Worm (Caenorhabditis elegans) whole organism, early embryonic: ENCODE measurements around the gene nhr-116.

Source experiments
- B0310.2 ChIP-seq: sonication (generic microtip); optimal IDR thresholded peaks from 2 replicates; lab custom pipeline; 2016; ENCODE audit warnings: mild to moderate bottlenecking, missing genetic modification characterization, missing compliant biosample characterization
- F13C5.2 ChIP-seq: sonication (generic microtip); optimal IDR thresholded peaks from 2 replicates; lab custom pipeline; 2017; ENCODE audit warnings: mild to moderate bottlenecking, missing genetic modification characterization, inconsistent platforms, missing compliant biosample characterization
- aly-1 ChIP-seq: sonication (generic microtip); optimal IDR thresholded peaks from 2 replicates; lab custom pipeline; 2016; ENCODE audit warnings: missing genetic modification characterization, missing compliant biosample characterization
- ama-1 ChIP-seq: fragments of 150-350 bp; optimal IDR thresholded peaks from 2 replicates; lab custom pipeline; 2014
- ceh-13 ChIP-seq: fragments of 200-800 bp; sonication (Bioruptor generic); optimal IDR thresholded peaks from 2 replicates; lab custom pipeline; 2018; ENCODE audit warnings: mild to moderate bottlenecking, missing genetic modification characterization, missing compliant biosample characterization
- flt-1 ChIP-seq: fragments of 200-800 bp; sonication (Bioruptor generic); IDR thresholded peaks from 2 replicates; pipeline ENCODE4 v1.3.6; 2022; ENCODE audit warnings: missing genetic modification characterization, missing compliant biosample characterization
- hmg-4 ChIP-seq: fragments of 200-800 bp; sonication (Bioruptor generic); optimal IDR thresholded peaks from 2 replicates; lab custom pipeline; 2018; ENCODE audit warnings: mild to moderate bottlenecking, missing genetic modification characterization, missing compliant biosample characterization
- pes-1 ChIP-seq: fragments of 200-800 bp; sonication (Bioruptor generic); IDR thresholded peaks from 2 replicates; pipeline ENCODE4 v1.3.6; 2022; ENCODE audit warnings: missing genetic modification reagents, missing genetic modification characterization, missing compliant biosample characterization
- scrt-1 ChIP-seq: fragments of 200-800 bp; sonication (Bioruptor generic); IDR thresholded peaks from 2 replicates; pipeline ENCODE4 v1.3.6; 2022; ENCODE audit warnings: missing genetic modification characterization, missing compliant biosample characterization
- sea-1 ChIP-seq: fragments of 200-800 bp; sonication (Bioruptor generic); conservative IDR thresholded peaks from 2 replicates; pipeline ENCODE4 v1.3.6; 2022; ENCODE audit warnings: missing genetic modification characterization, missing compliant biosample characterization
- tra-4 ChIP-seq: sonication (generic microtip); optimal IDR thresholded peaks from 2 replicates; lab custom pipeline; 2017; ENCODE audit warnings: missing genetic modification characterization, missing compliant biosample characterization

DNA sequence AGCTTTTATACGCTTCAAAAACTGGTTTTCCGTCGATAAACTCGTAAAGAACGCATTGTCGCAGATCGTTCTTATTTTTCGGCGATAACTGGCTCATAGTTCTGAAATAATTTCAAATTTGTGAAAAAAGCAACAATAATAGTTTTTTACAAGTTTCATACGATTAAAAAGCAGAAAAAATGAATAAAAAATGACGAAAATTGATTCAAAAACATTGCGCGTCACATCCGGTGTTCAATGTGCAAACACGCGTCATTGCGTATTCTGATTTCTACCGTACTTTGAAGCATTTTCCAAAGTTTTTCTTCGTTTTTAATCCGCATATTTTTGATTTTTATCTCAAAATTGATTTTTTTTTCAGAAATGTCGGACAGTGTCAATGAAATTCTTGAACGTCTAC lies 6.3 kb downstream of the nhr-116 start, which contains the start of the genes fbxa-206 and Y102A5C.2:
- TF ChIP-seq tra-4 (tag; lab: Kevin White, UChicago) = no peak
- no peak for TF ChIP-seq aly-1
- no peak for TF ChIP-seq ama-1
- no peak for TF ChIP-seq sea-1 (GFP tag; lab: Robert Waterston, UW)
- TF ChIP-seq B0310.2 (tag; lab: Kevin White, UChicago) = no peak
- no peak for TF ChIP-seq ceh-13 (GFP tag; lab: Kevin White, UChicago)
- no peak for TF ChIP-seq flt-1
- TF ChIP-seq scrt-1 = no peak
- no peak for TF ChIP-seq pes-1 (GFP tag; lab: Robert Waterston, UW)
- TF ChIP-seq hmg-4 (GFP tag; lab: Kevin White, UChicago) = no peak
- no peak for TF ChIP-seq F13C5.2 (tag; lab: Kevin White, UChicago)
